Worm (Caenorhabditis elegans): Measurements from ENCODE around the gene stip-1.
A peak's percentile ranks its signal among the peaks of the same experiment; 100 is the strongest.

stip-1 gene

ce11 chrII:10390854-10391253, 41.0 kb upstream of the stip-1 start, which contains the start of the genes T09F3.2 and T09F3.7:
Gene T09F3.2, plus strand, starts transcription at chrII:10391154.
Gene T09F3.7, plus strand, starts transcription at chrII:10391168.
- TF ChIP-seq unc-62 (GFP tag; optimal IDR thresholded peaks at IDR 0.05) (no peak), peb-1 (tag; optimal IDR thresholded peaks at IDR 0.05) (no peak), snpc-4 (tag; optimal IDR thresholded peaks at IDR 0.05) (no peak), unc-39 (tag; optimal IDR thresholded peaks at IDR 0.05) (no peak), elt-3 (tag; optimal IDR thresholded peaks at IDR 0.05) (no peak), alr-1 (tag; optimal IDR thresholded peaks at IDR 0.05) (no peak), nhr-23 (tag; optimal IDR thresholded peaks at IDR 0.05) (no peak), nhr-10 (tag; optimal IDR thresholded peaks at IDR 0.05) (no peak), zag-1 (tag; optimal IDR thresholded peaks at IDR 0.05) (no peak), nhr-21 (tag; optimal IDR thresholded peaks at IDR 0.05) (no peak), nhr-25 (tag; optimal IDR thresholded peaks at IDR 0.05) (no peak), elt-1 (tag; optimal IDR thresholded peaks at IDR 0.05) (no peak)

ce11 chrII:10390250-10390821, 40.5 kb upstream of the stip-1 start:
- peak in 1 of 2 experiments; percentile 61 for TF ChIP-seq lsy-2 (tag; optimal IDR thresholded peaks at IDR 0.05)
- TF ChIP-seq ama-1 (optimal IDR thresholded peaks at IDR 0.05), result no peak
- peak in 1 of 2 experiments; percentile 47 for TF ChIP-seq mdl-1 (tag; optimal IDR thresholded peaks at IDR 0.05)
- peak; percentile 29 for TF ChIP-seq blmp-1 (tag; optimal IDR thresholded peaks at IDR 0.05; ENCODE audit: insufficient read depth)
- TF ChIP-seq mbf-1 (tag; optimal IDR thresholded peaks at IDR 0.05), result no peak
- peak; percentile 72 for TF ChIP-seq ztf-4 (tag; optimal IDR thresholded peaks at IDR 0.05)
- peak; percentile 85 for TF ChIP-seq sma-3 (GFP tag; optimal IDR thresholded peaks at IDR 0.05)
- TF ChIP-seq sem-4 (tag; optimal IDR thresholded peaks at IDR 0.05), result peak; percentile 17
- TF ChIP-seq nhr-12 (tag; optimal IDR thresholded peaks at IDR 0.05), result no peak
- no peak for TF ChIP-seq lin-11 (tag; optimal IDR thresholded peaks at IDR 0.05)
- TF ChIP-seq F13H6.1 (tag; optimal IDR thresholded peaks at IDR 0.05), result peak; percentile 51
- TF ChIP-seq crh-2 (tag; optimal IDR thresholded peaks at IDR 0.05), result peak; percentile 66
- peak; percentile 58 for TF ChIP-seq C34F6.9 (tag; optimal IDR thresholded peaks at IDR 0.05)
- no peak for TF ChIP-seq zag-1 (tag; optimal IDR thresholded peaks at IDR 0.05)
- peak; percentile 35 for TF ChIP-seq nhr-6 (tag; optimal IDR thresholded peaks at IDR 0.05)
- TF ChIP-seq sma-9 (GFP tag; optimal IDR thresholded peaks at IDR 0.05), result peak; percentile 91
- no peak for TF ChIP-seq sma-9 (tag; optimal IDR thresholded peaks at IDR 0.05)
- TF ChIP-seq nhr-129 (tag; optimal IDR thresholded peaks at IDR 0.05), result peak; percentile 90
- no peak for TF ChIP-seq nhr-23 (tag; optimal IDR thresholded peaks at IDR 0.05)
- peak; percentile 34 for TF ChIP-seq fos-1 (tag; optimal IDR thresholded peaks at IDR 0.05)
- TF ChIP-seq nhr-10 (tag; optimal IDR thresholded peaks at IDR 0.05), result peak; percentile 2
- peak; percentile 84 for TF ChIP-seq nhr-21 (tag; optimal IDR thresholded peaks at IDR 0.05)
- TF ChIP-seq lin-13 (GFP tag; optimal IDR thresholded peaks at IDR 0.05), result peak; percentile 13
- TF ChIP-seq Y55F3AM.14 (GFP tag; optimal IDR thresholded peaks at IDR 0.05), result peak; percentile 52
- no peak for TF ChIP-seq ceh-82 (tag; optimal IDR thresholded peaks at IDR 0.05)
- TF ChIP-seq gmeb-1 (tag; optimal IDR thresholded peaks at IDR 0.05), result peak; percentile 16
- TF ChIP-seq elt-1 (tag; optimal IDR thresholded peaks at IDR 0.05), result no peak
- TF ChIP-seq nhr-25 (tag; optimal IDR thresholded peaks at IDR 0.05), result peak; percentile 83

ce11 chrII:10389776-10390175, 40.0 kb upstream of the stip-1 start:
- peak; percentile 84 for TF ChIP-seq fos-1 (tag; optimal IDR thresholded peaks at IDR 0.05)
- TF ChIP-seq sma-9 (GFP tag; optimal IDR thresholded peaks at IDR 0.05), result peak; percentile 82
- TF ChIP-seq sma-9 (tag; optimal IDR thresholded peaks at IDR 0.05), result no peak
- TF ChIP-seq peb-1 (tag; optimal IDR thresholded peaks at IDR 0.05), result no peak
- no peak for TF ChIP-seq Y55F3AM.14 (GFP tag; optimal IDR thresholded peaks at IDR 0.05)
- no peak for TF ChIP-seq sem-4 (tag; optimal IDR thresholded peaks at IDR 0.05)
- peak; percentile 65 for TF ChIP-seq crh-2 (tag; optimal IDR thresholded peaks at IDR 0.05)
- peak; percentile 80 for TF ChIP-seq F13H6.1 (tag; optimal IDR thresholded peaks at IDR 0.05)
- TF ChIP-seq nhr-21 (tag; optimal IDR thresholded peaks at IDR 0.05), result peak; percentile 76
- TF ChIP-seq dmd-4 (tag; optimal IDR thresholded peaks at IDR 0.05), result no peak
- no peak for TF ChIP-seq nhr-77 (tag; optimal IDR thresholded peaks at IDR 0.05)
- no peak for TF ChIP-seq snpc-4 (tag; optimal IDR thresholded peaks at IDR 0.05)
- no peak for TF ChIP-seq ZK546.5 (tag; optimal IDR thresholded peaks at IDR 0.05)
- TF ChIP-seq gmeb-1 (tag; optimal IDR thresholded peaks at IDR 0.05), result peak; percentile 37
- peak in 1 of 2 experiments; percentile 64 for TF ChIP-seq mdl-1 (tag; optimal IDR thresholded peaks at IDR 0.05)
- TF ChIP-seq lin-39 (tag; optimal IDR thresholded peaks at IDR 0.05), result no peak
- TF ChIP-seq nhr-23 (tag; optimal IDR thresholded peaks at IDR 0.05), result no peak
- no peak for TF ChIP-seq aly-2 (tag; optimal IDR thresholded peaks at IDR 0.05)
- no peak for TF ChIP-seq lin-13 (GFP tag; optimal IDR thresholded peaks at IDR 0.05)
- TF ChIP-seq nhr-11 (tag; optimal IDR thresholded peaks at IDR 0.05), result no peak
- peak; percentile 68 for TF ChIP-seq nhr-25 (tag; optimal IDR thresholded peaks at IDR 0.05)
- peak; percentile 70 for TF ChIP-seq nhr-129 (tag; optimal IDR thresholded peaks at IDR 0.05)
- TF ChIP-seq egl-27 (tag; optimal IDR thresholded peaks at IDR 0.05), result peak; percentile 8
- peak; percentile 11 for TF ChIP-seq sma-3 (GFP tag; optimal IDR thresholded peaks at IDR 0.05)
- no peak for TF ChIP-seq unc-62 (GFP tag; optimal IDR thresholded peaks at IDR 0.05)

All from whole organism, L2 larva.